Worm (Caenorhabditis elegans) whole organism, late embryonic: ENCODE data around the gene vit-2.

Experiments used
- C08G9.2 ChIP-seq: sonication (generic microtip); optimal IDR thresholded peaks from 2 replicates; lab custom pipeline; 2016; ENCODE audit warnings: mild to moderate bottlenecking, missing genetic modification characterization, moderate library complexity, missing compliant biosample characterization
- C38D4.7 ChIP-seq: fragments of 200-800 bp; sonication (Bioruptor generic); optimal IDR thresholded peaks from 2 replicates; lab custom pipeline; 2018; ENCODE audit warnings: mild to moderate bottlenecking, missing genetic modification characterization, moderate library complexity, missing compliant biosample characterization
- ceh-19 ChIP-seq: fragments of 200-800 bp; sonication (Bioruptor generic); optimal IDR thresholded peaks from 2 replicates; lab custom pipeline; 2018; ENCODE audit warnings: mild to moderate bottlenecking, missing genetic modification characterization, missing compliant biosample characterization
- ceh-24 ChIP-seq: sonication (generic microtip); optimal IDR thresholded peaks from 2 replicates; lab custom pipeline; 2016; ENCODE audit warnings: mild to moderate bottlenecking, missing genetic modification characterization, missing compliant biosample characterization
- ceh-30 ChIP-seq: fragments of 150-350 bp; optimal IDR thresholded peaks from 2 replicates; lab custom pipeline; 2014; ENCODE audit warnings: missing biosample characterization, missing genetic modification characterization
- ceh-31 ChIP-seq: sonication (generic microtip); optimal IDR thresholded peaks from 2 replicates; lab custom pipeline; 2016; ENCODE audit warnings: missing genetic modification characterization, missing compliant biosample characterization
- ceh-34 ChIP-seq: sonication (generic microtip); optimal IDR thresholded peaks from 2 replicates; lab custom pipeline; 2016; ENCODE audit warnings: mild to moderate bottlenecking, missing genetic modification characterization, missing compliant biosample characterization
- ceh-45 ChIP-seq: fragments of 200-800 bp; sonication (Bioruptor generic); IDR thresholded peaks from 2 replicates; pipeline ENCODE4 v1.3.6; 2022; ENCODE audit warnings: missing genetic modification reagents, missing genetic modification characterization, missing compliant biosample characterization
- che-1 ChIP-seq: sonication (generic microtip); optimal IDR thresholded peaks from 2 replicates; lab custom pipeline; 2016; ENCODE audit warnings: mild to moderate bottlenecking, missing genetic modification characterization, missing compliant biosample characterization
- dve-1 ChIP-seq: sonication (generic microtip); optimal IDR thresholded peaks from 2 replicates; lab custom pipeline; 2017; ENCODE audit warnings: antibody characterized with exemption, mild to moderate bottlenecking, missing genetic modification characterization, missing compliant biosample characterization
- elt-2 ChIP-seq: sonication (generic microtip); optimal IDR thresholded peaks from 2 replicates; lab custom pipeline; 2016; ENCODE audit warnings: missing genetic modification reagents, missing genetic modification characterization, missing compliant biosample characterization
- elt-4 ChIP-seq: sonication (generic microtip); optimal IDR thresholded peaks from 2 replicates; lab custom pipeline; 2016; ENCODE audit warnings: missing genetic modification characterization, missing compliant biosample characterization
- ets-4 ChIP-seq: sonication (generic microtip); optimal IDR thresholded peaks from 2 replicates; lab custom pipeline; 2016; ENCODE audit warnings: missing genetic modification characterization, missing compliant biosample characterization
- fax-1 ChIP-seq: sonication (generic microtip); optimal IDR thresholded peaks from 2 replicates; lab custom pipeline; 2016; ENCODE audit warnings: missing genotype, missing genetic modification characterization, missing compliant biosample characterization
- fkh-6 ChIP-seq: sonication (generic microtip); optimal IDR thresholded peaks from 2 replicates; lab custom pipeline; 2016; ENCODE audit warnings: missing genetic modification characterization, missing compliant biosample characterization
- lim-6 ChIP-seq: sonication (generic microtip); optimal IDR thresholded peaks from 2 replicates; lab custom pipeline; 2016; ENCODE audit warnings: missing genetic modification characterization, missing compliant biosample characterization
- lin-11 ChIP-seq: fragments of 200-800 bp; sonication (Bioruptor generic); optimal IDR thresholded peaks from 2 replicates; lab custom pipeline; 2018; ENCODE audit warnings: mild to moderate bottlenecking, missing genetic modification characterization, missing compliant biosample characterization
- madf-2 ChIP-seq: sonication (generic microtip); optimal IDR thresholded peaks from 2 replicates; lab custom pipeline; 2017; ENCODE audit warnings: missing genetic modification characterization, missing compliant biosample characterization
- mec-3 ChIP-seq: sonication (generic microtip); optimal IDR thresholded peaks from 2 replicates; lab custom pipeline; 2016; ENCODE audit warnings: borderline replicate concordance, missing genetic modification characterization, missing compliant biosample characterization
- nhr-11 ChIP-seq: fragments of 150-350 bp; optimal IDR thresholded peaks from 2 replicates; lab custom pipeline; 2014; ENCODE audit warnings: missing biosample characterization, missing genetic modification characterization
- odd-2 ChIP-seq: sonication (generic microtip); optimal IDR thresholded peaks from 2 replicates; lab custom pipeline; 2017; ENCODE audit warnings: antibody characterized with exemption, mild to moderate bottlenecking, missing genetic modification characterization, missing compliant biosample characterization
- pax-1 ChIP-seq: fragments of 150-350 bp; optimal IDR thresholded peaks from 2 replicates; lab custom pipeline; 2014; ENCODE audit warnings: missing biosample characterization, missing genetic modification characterization
- pha-2 ChIP-seq: sonication (generic microtip); optimal IDR thresholded peaks from 2 replicates; lab custom pipeline; 2017; ENCODE audit warnings: mild to moderate bottlenecking, missing genetic modification characterization, missing compliant biosample characterization
- pha-4 ChIP-seq: fragments of 150-350 bp; optimal IDR thresholded peaks from 2 replicates; lab custom pipeline; 2018; ENCODE audit warnings: missing biosample characterization, missing genetic modification reagents, missing genetic modification characterization
- pros-1 ChIP-seq: fragments of 150-350 bp; optimal IDR thresholded peaks from 2 replicates; lab custom pipeline; 2014; ENCODE audit warnings: missing biosample characterization, missing genetic modification reagents, missing genetic modification characterization
- rnt-1 ChIP-seq: sonication (generic microtip); optimal IDR thresholded peaks from 2 replicates; lab custom pipeline; 2016; ENCODE audit warnings: missing genetic modification characterization, missing compliant biosample characterization
- sdc-2 ChIP-seq: sonication (generic microtip); optimal IDR thresholded peaks from 2 replicates; lab custom pipeline; 2016; ENCODE audit warnings: missing genotype, missing genetic modification characterization, missing compliant biosample characterization
- sox-4 ChIP-seq: sonication (generic microtip); optimal IDR thresholded peaks from 2 replicates; lab custom pipeline; 2017; ENCODE audit warnings: mild to moderate bottlenecking, missing genetic modification characterization, inconsistent platforms, missing compliant biosample characterization
- syd-9 ChIP-seq: sonication (generic microtip); optimal IDR thresholded peaks from 2 replicates; lab custom pipeline; 2016; ENCODE audit warnings: mild to moderate bottlenecking, missing genetic modification characterization, moderate library complexity, missing compliant biosample characterization
- tbx-7 ChIP-seq: sonication (generic microtip); optimal IDR thresholded peaks from 2 replicates; lab custom pipeline; 2016; ENCODE audit warnings: missing genotype, missing genetic modification characterization, missing compliant biosample characterization
- ttx-3 ChIP-seq: sonication (generic microtip); optimal IDR thresholded peaks from 2 replicates; lab custom pipeline; 2016; ENCODE audit warnings: missing genetic modification reagents, missing genetic modification characterization, missing compliant biosample characterization
- unc-3 ChIP-seq, 2 experiments: fragments of 200-800 bp in 1 of 2; sonication (Bioruptor generic) in 1 of 2; sonication (generic microtip) in 1 of 2; conservative IDR thresholded peaks in 1 of 2; optimal IDR thresholded peaks in 1 of 2; 2 replicates each; pipeline versions ENCODE4 v1.3.6 to Lab custom; 2016 to 2022; ENCODE audit warnings: missing compliant biosample characterization in 2 of 2, missing genetic modification characterization in 2 of 2, missing genetic modification reagents in 1 of 2
- unc-55 ChIP-seq: sonication (generic microtip); optimal IDR thresholded peaks from 2 replicates; lab custom pipeline; 2017; ENCODE audit warnings: missing biosample characterization, missing genetic modification reagents, missing genetic modification characterization

The vit-2 gene

ce11 chrX:5106187-5106694 lies 5.4 kb downstream of the vit-2 start:
- TF ChIP-seq sox-4 (no peak), syd-9 (tag; lab: Kevin White, UChicago) (no peak), pax-1 (tag; lab: Kevin White, UChicago) (no peak), mec-3 (tag; lab: Kevin White, UChicago) (no peak), ceh-34 (no peak), ceh-30 (tag; lab: Kevin White, UChicago) (no peak), C08G9.2 (tag; lab: Kevin White, UChicago) (no peak), unc-55 (GFP tag; lab: Kevin White, UChicago) (no peak), lim-6 (tag; lab: Kevin White, UChicago) (no peak), ceh-45 (GFP tag; lab: Robert Waterston, UW) (no peak)
- TF ChIP-seq, all 69 proteins: peak for 0

ce11 chrX:5106942-5107341 lies 6.1 kb downstream of the vit-2 start, which contains the start of gene C42D8.9:
Gene C42D8.9 (minus strand): TSS chrX:5107042.
- no peak for TF ChIP-seq pax-1 (tag; lab: Kevin White, UChicago)
- TF ChIP-seq fax-1 (tag; lab: Kevin White, UChicago), result no peak
- TF ChIP-seq ttx-3 (tag; lab: Kevin White, UChicago), result no peak
- no peak for TF ChIP-seq ceh-24 (tag; lab: Kevin White, UChicago)

DNA sequence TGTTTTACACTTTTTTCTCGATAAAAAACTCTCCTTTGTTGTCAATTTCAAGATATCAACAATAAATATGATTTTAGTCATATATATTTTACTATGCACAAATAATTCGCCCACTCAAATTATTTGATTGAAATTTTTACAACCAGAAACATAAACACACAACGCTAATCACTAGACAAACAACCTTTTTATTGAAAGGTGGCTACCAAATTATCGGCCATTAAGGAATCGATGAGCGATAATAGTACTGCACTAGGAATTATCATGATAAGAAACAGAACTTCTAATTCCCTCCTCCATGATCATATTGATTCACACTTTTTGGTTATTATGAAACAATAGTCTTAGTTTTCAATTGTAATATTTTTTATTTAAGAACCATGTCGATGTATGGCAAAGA lies 8.3 kb downstream of the vit-2 start, which contains the start of gene C42D8.1:
Gene C42D8.1, plus strand, starts transcription at position 377 of the 400 bp plus-strand sequence.
- TF ChIP-seq ceh-19 (GFP tag; lab: Kevin White, UChicago), result no peak
- TF ChIP-seq pha-4 (tag; lab: Kevin White, UChicago), result no peak
- TF ChIP-seq tbx-7 (tag; lab: Kevin White, UChicago), result no peak
- no peak for TF ChIP-seq rnt-1 (tag; lab: Kevin White, UChicago)
- no peak for TF ChIP-seq elt-2 (tag; lab: Kevin White, UChicago)

DNA sequence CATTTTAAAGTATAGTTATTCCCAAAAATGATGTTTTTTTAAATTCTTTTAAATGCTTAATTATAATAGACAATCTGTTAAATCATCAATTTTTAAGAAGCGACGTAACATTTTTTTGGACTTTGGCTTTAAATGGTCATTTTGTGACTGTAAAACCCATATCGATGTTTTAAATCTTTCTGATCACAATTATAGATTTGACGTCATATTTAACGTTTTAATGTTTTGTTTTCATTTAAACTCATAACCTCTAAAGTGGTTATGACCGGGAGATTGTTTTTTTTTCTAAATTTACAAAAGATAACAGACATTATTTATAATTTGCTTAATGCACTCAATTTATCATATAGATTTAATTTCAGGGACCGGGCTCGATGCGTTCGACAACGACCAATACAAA lies 11.1 kb downstream of the vit-2 start:
- TF ChIP-seq madf-2 (tag; lab: Kevin White, UChicago) (no peak), sox-4 (no peak), elt-4 (tag; lab: Kevin White, UChicago) (no peak), nhr-11 (no peak), ttx-3 (tag; lab: Kevin White, UChicago) (no peak), pha-4 (tag; lab: Kevin White, UChicago) (no peak), ets-4 (tag; lab: Kevin White, UChicago) (no peak), fkh-6 (no peak), odd-2 (tag; lab: Kevin White, UChicago) (no peak), unc-3 (GFP tag; conservative IDR thresholded peaks at IDR 0.05; lab: Robert Waterston, UW) (no peak), unc-3 (tag; optimal IDR thresholded peaks at IDR 0.05; lab: Kevin White, UChicago) (no peak), ceh-31 (tag; lab: Kevin White, UChicago) (no peak), che-1 (no peak), C38D4.7 (GFP tag; lab: Kevin White, UChicago) (no peak), ceh-30 (tag; lab: Kevin White, UChicago) (no peak), pha-2 (no peak)
- TF ChIP-seq, all 69 proteins: peak for 0

DNA sequence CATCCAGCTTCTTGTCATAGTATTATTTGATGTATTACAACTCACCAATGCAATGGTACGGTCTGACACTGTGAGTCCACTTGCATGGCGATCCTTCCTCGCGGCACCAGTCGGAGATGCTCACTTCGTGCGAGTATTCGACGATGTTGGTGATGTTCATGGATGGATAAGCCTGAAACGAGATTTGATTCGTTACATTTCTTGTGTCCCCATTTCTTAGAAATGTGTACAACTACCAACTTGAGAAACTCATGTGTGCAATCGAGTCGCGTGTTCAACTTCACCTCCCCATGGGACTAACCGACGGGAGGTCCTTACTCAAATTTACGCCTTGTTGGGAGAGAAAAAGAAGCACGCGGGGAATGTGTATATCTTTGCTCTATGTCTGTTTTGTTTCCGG lies 14.7 kb downstream of the vit-2 start:
- no peak for TF ChIP-seq syd-9 (tag; lab: Kevin White, UChicago)
- no peak for TF ChIP-seq odd-2 (tag; lab: Kevin White, UChicago)
- TF ChIP-seq lin-11 (tag; lab: Kevin White, UChicago), result no peak
- TF ChIP-seq che-1, result no peak
- no peak for TF ChIP-seq sdc-2 (tag; lab: Kevin White, UChicago)
- TF ChIP-seq elt-4 (tag; lab: Kevin White, UChicago), result no peak
- TF ChIP-seq pros-1 (tag; lab: Kevin White, UChicago), result no peak
- TF ChIP-seq dve-1, result no peak
